Worm (Caenorhabditis elegans): Measurements from ENCODE around the gene F12E12.6.

DNA sequence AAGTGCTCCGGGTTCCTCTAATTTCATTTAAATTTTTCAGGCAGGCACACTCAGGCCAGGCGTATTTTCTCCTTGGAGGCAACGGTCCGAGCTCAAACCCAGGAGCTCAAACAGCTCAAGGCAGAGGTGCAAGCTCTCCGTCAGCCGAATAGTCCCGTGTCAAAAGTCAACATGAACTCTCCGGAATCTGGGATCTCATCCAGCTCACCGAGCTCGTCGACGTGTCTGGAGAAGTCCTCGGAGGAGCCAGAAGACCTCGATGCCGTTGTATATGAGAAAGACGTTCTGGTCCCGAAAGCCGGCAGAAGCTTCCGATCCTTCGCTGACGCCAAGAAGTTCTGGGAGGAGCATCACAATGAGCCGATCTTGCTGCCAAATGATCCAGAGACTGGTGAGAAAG lies 49.0 kb upstream of the F12E12.6 start:
- TF ChIP-seq skn-1 (tag; optimal IDR thresholded peaks at IDR 0.05) = no peak
- no peak for TF ChIP-seq unc-62 (GFP tag; optimal IDR thresholded peaks at IDR 0.05)

Data from whole organism, L2 larva.